Worm (Caenorhabditis elegans) whole organism, early embryonic: Measurements from ENCODE around the gene C29F9.12.

Experiments used
- ama-1 ChIP-seq: fragments of 150-350 bp; optimal IDR thresholded peaks from 2 replicates; lab custom pipeline; 2014
- flt-1 ChIP-seq: fragments of 200-800 bp; sonication (Bioruptor generic); IDR thresholded peaks from 2 replicates; pipeline ENCODE4 v1.3.6; 2022; ENCODE audit warnings: missing genetic modification characterization, missing compliant biosample characterization
- pes-1 ChIP-seq: fragments of 200-800 bp; sonication (Bioruptor generic); IDR thresholded peaks from 2 replicates; pipeline ENCODE4 v1.3.6; 2022; ENCODE audit warnings: missing genetic modification reagents, missing genetic modification characterization, missing compliant biosample characterization
- tbx-11 ChIP-seq: fragments of 200-800 bp; sonication (Bioruptor generic); IDR thresholded peaks from 2 replicates; pipeline ENCODE4 v1.3.6; 2022; ENCODE audit warnings: missing genetic modification characterization, missing compliant biosample characterization

DNA sequence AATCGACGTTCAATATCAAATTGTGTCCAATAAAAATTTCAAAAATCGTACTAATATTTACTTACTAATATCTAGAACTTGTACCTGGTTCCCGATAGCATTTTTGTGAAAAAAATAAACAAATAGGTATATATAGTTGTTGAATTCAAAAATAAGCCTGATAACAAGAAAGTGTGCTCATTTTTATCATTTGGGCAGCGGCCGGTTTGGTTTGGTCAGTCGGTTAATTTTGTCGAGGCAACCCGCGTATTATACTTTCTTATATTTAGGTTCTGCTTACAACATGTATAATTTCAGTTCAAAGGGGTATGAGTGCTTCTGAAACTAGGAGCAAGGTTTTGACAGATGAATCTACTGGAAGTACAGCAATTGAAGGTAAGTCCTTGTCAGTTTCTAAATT lies 8.8 kb upstream of the C29F9.12 start, which contains the start of the genes nhr-280 and C29F9.2:
- TF ChIP-seq tbx-11 (GFP tag; lab: Robert Waterston, UW) (no peak), pes-1 (GFP tag; lab: Robert Waterston, UW) (no peak), ama-1 (no peak), flt-1 (GFP tag; lab: Robert Waterston, UW) (no peak)
